Comparison of ENCODE assay signal across 4 worm cellular contexts in genomic region chrX:4890159-4890558, ce11.
TF ChIP-seq lines count a peak whose summit lies in the region.

TSS of gene T07F12.2 (plus strand) at chrX:4890245.

TF ChIP-seq in whole organism, L2 larva, 48 proteins besides CTCF, POLR2A, EP300 and RAD21 (continues in another document):
- TF ChIP-seq unc-55 (GFP tag; optimal IDR thresholded peaks at IDR 0.05; lab: Kevin White, UChicago), result peak; percentile 30
- TF ChIP-seq unc-62 (GFP tag; optimal IDR thresholded peaks at IDR 0.05; lab: Kevin White, UChicago), result no peak
- TF ChIP-seq nhr-11 (tag; optimal IDR thresholded peaks at IDR 0.05; lab: Kevin White, UChicago), result no peak
- TF ChIP-seq mab-5 (tag; optimal IDR thresholded peaks at IDR 0.05; lab: Kevin White, UChicago), result no peak
- no peak for TF ChIP-seq ztf-4 (tag; optimal IDR thresholded peaks at IDR 0.05; lab: Kevin White, UChicago)
- TF ChIP-seq elt-3 (tag; optimal IDR thresholded peaks at IDR 0.05; lab: Kevin White, UChicago), result no peak
- peak; percentile 10 for TF ChIP-seq gmeb-1 (tag; optimal IDR thresholded peaks at IDR 0.05; lab: Kevin White, UChicago)
- no peak for TF ChIP-seq ama-1 (optimal IDR thresholded peaks at IDR 0.05; lab: Kevin White, UChicago)
- no peak for TF ChIP-seq mbf-1 (tag; optimal IDR thresholded peaks at IDR 0.05; lab: Kevin White, UChicago)
- TF ChIP-seq nhr-237 (tag; optimal IDR thresholded peaks at IDR 0.05; lab: Kevin White, UChicago), result no peak
- no peak for TF ChIP-seq peb-1 (tag; optimal IDR thresholded peaks at IDR 0.05; lab: Kevin White, UChicago)
- TF ChIP-seq nhr-12 (tag; optimal IDR thresholded peaks at IDR 0.05; lab: Kevin White, UChicago), result no peak
- no peak for TF ChIP-seq egl-27 (tag; optimal IDR thresholded peaks at IDR 0.05; lab: Kevin White, UChicago)
- no peak for TF ChIP-seq ZK546.5 (tag; optimal IDR thresholded peaks at IDR 0.05; lab: Kevin White, UChicago)
- TF ChIP-seq blmp-1 (tag; optimal IDR thresholded peaks at IDR 0.05; lab: Kevin White, UChicago; ENCODE audit: insufficient read depth), result no peak
- TF ChIP-seq unc-39 (tag; optimal IDR thresholded peaks at IDR 0.05; lab: Kevin White, UChicago), result no peak
- TF ChIP-seq sma-3 (GFP tag; optimal IDR thresholded peaks at IDR 0.05; lab: Kevin White, UChicago), result no peak
- TF ChIP-seq fos-1 (tag; optimal IDR thresholded peaks at IDR 0.05; lab: Kevin White, UChicago), result no peak
- peak in 1 of 2 experiments; percentile 38 for TF ChIP-seq lsy-2 (tag; optimal IDR thresholded peaks at IDR 0.05; lab: Kevin White, UChicago)
- TF ChIP-seq nhr-129 (tag; optimal IDR thresholded peaks at IDR 0.05; lab: Kevin White, UChicago), result peak; percentile 20
- TF ChIP-seq R02D3.7 (tag; optimal IDR thresholded peaks at IDR 0.05; lab: Kevin White, UChicago), result no peak
- no peak for TF ChIP-seq ceh-82 (tag; optimal IDR thresholded peaks at IDR 0.05; lab: Kevin White, UChicago)
- no peak for TF ChIP-seq sem-4 (tag; optimal IDR thresholded peaks at IDR 0.05; lab: Kevin White, UChicago)
- no peak for TF ChIP-seq lin-39 (tag; optimal IDR thresholded peaks at IDR 0.05; lab: Kevin White, UChicago)

TF ChIP-seq in whole organism, L4 larva, 104 proteins besides CTCF, POLR2A, EP300 and RAD21 (continues in another document):
- TF ChIP-seq gei-8 (GFP tag; optimal IDR thresholded peaks at IDR 0.05; lab: Kevin White, UChicago), result no peak
- TF ChIP-seq Y105C5A.15 (GFP tag; IDR thresholded peaks at IDR 0.05; lab: Robert Waterston, UW), result no peak
- TF ChIP-seq hlh-30 (tag; optimal IDR thresholded peaks at IDR 0.05; lab: Kevin White, UChicago; ENCODE audit: insufficient read depth), result peak; percentile 51
- TF ChIP-seq ctbp-1 (GFP tag; IDR thresholded peaks at IDR 0.05; lab: Robert Waterston, UW), result no peak
- TF ChIP-seq ceh-32 (tag; optimal IDR thresholded peaks at IDR 0.05; lab: Kevin White, UChicago; ENCODE audit: poor library complexity), result no peak
- peak; percentile 2 for TF ChIP-seq spr-1 (tag; optimal IDR thresholded peaks at IDR 0.05; lab: Kevin White, UChicago)
- 0 out of 2 replicates have a peak, but pooled peaks have one; percentile 13 for TF ChIP-seq lin-1 (GFP tag; IDR thresholded peaks at IDR 0.05; lab: Robert Waterston, UW)
- peak; percentile 47 for TF ChIP-seq hlh-11 (tag; optimal IDR thresholded peaks at IDR 0.05; lab: Kevin White, UChicago)
- peak in 1 of 2 experiments; percentile 10 for TF ChIP-seq lsy-2 (tag; optimal IDR thresholded peaks at IDR 0.05; lab: Kevin White, UChicago)
- TF ChIP-seq lin-38 (GFP tag; IDR thresholded peaks at IDR 0.05; lab: Robert Waterston, UW), result no peak
- TF ChIP-seq zfp-3 (GFP tag; conservative IDR thresholded peaks at IDR 0.05; lab: Robert Waterston, UW), result no peak
- no peak for TF ChIP-seq ztf-11 (tag; optimal IDR thresholded peaks at IDR 0.05; lab: Kevin White, UChicago)
- 0 out of 2 replicates have a peak, but pooled peaks have one; percentile 25 for TF ChIP-seq dmd-6 (GFP tag; IDR thresholded peaks at IDR 0.05; lab: Robert Waterston, UW)
- peak; percentile 59; the same call in 1 of the 2 replicates for TF ChIP-seq egl-43 (GFP tag; IDR thresholded peaks at IDR 0.05; lab: Robert Waterston, UW)
- peak; percentile 69 for TF ChIP-seq hmg-1.1 (GFP tag; IDR thresholded peaks at IDR 0.05; lab: Robert Waterston, UW)
- peak; percentile 38 for TF ChIP-seq nhr-28 (tag; optimal IDR thresholded peaks at IDR 0.05; lab: Kevin White, UChicago)
- no peak for TF ChIP-seq ZK337.2 (GFP tag; IDR thresholded peaks at IDR 0.05; lab: Robert Waterston, UW)
- TF ChIP-seq egl-27 (tag; optimal IDR thresholded peaks at IDR 0.05; lab: Kevin White, UChicago), result no peak
- TF ChIP-seq mep-1 (tag; optimal IDR thresholded peaks at IDR 0.05; lab: Kevin White, UChicago), result peak; percentile 22
- TF ChIP-seq nhr-41 (GFP tag; IDR thresholded peaks at IDR 0.05; lab: Robert Waterston, UW), result no peak
- no peak for TF ChIP-seq lin-15B (tag; optimal IDR thresholded peaks at IDR 0.05; lab: Kevin White, UChicago)
- no peak for TF ChIP-seq lin-39 (tag; optimal IDR thresholded peaks at IDR 0.05; lab: Kevin White, UChicago)
- TF ChIP-seq dpl-1 (GFP tag; optimal IDR thresholded peaks at IDR 0.05; lab: Kevin White, UChicago), result no peak
- TF ChIP-seq lin-13 (GFP tag; optimal IDR thresholded peaks at IDR 0.05; lab: Kevin White, UChicago), result no peak

TF ChIP-seq in whole organism, late embryonic, 69 proteins besides CTCF, POLR2A, EP300 and RAD21:
- TF ChIP-seq ceh-48 (tag; optimal IDR thresholded peaks at IDR 0.05; lab: Kevin White, UChicago) (peak; percentile 33), unc-3 (GFP tag; conservative IDR thresholded peaks at IDR 0.05; lab: Robert Waterston, UW) (no peak), unc-3 (tag; optimal IDR thresholded peaks at IDR 0.05; lab: Kevin White, UChicago) (peak; percentile 28), unc-42 (tag; optimal IDR thresholded peaks at IDR 0.05; lab: Kevin White, UChicago) (peak; percentile 92), rnt-1 (tag; optimal IDR thresholded peaks at IDR 0.05; lab: Kevin White, UChicago) (peak; percentile 35), ceh-2 (tag; optimal IDR thresholded peaks at IDR 0.05; lab: Kevin White, UChicago) (no peak), sox-4 (tag; optimal IDR thresholded peaks at IDR 0.05; lab: Kevin White, UChicago) (no peak), nhr-11 (tag; optimal IDR thresholded peaks at IDR 0.05; lab: Kevin White, UChicago) (no peak), sdc-2 (tag; optimal IDR thresholded peaks at IDR 0.05; lab: Kevin White, UChicago) (peak; percentile 87), ceh-31 (tag; optimal IDR thresholded peaks at IDR 0.05; lab: Kevin White, UChicago) (peak; percentile 6), ceh-14 (tag; optimal IDR thresholded peaks at IDR 0.05; lab: Kevin White, UChicago) (peak; percentile 42), unc-55 (GFP tag; optimal IDR thresholded peaks at IDR 0.05; lab: Kevin White, UChicago) (no peak)
TF ChIP-seq in whole organism, late embryonic: peak in this region for 7.

TF ChIP-seq in whole organism, mixed stage, embryonic, 35 proteins besides CTCF, POLR2A, EP300 and RAD21:
- TF ChIP-seq ham-2 (GFP tag; optimal IDR thresholded peaks at IDR 0.05; lab: Kevin White, UChicago) (peak; percentile 34), mep-1 (tag; optimal IDR thresholded peaks at IDR 0.05; lab: Kevin White, UChicago) (peak; percentile 41), unc-120 (tag; optimal IDR thresholded peaks at IDR 0.05; lab: Kevin White, UChicago; ENCODE audit: poor library complexity, severe bottlenecking) (peak; percentile 26), lin-13 (tag; optimal IDR thresholded peaks at IDR 0.05; lab: Kevin White, UChicago) (peak; percentile 0), ces-1 (GFP tag; optimal IDR thresholded peaks at IDR 0.05; lab: Kevin White, UChicago) (peak; percentile 91), sem-2 (GFP tag; optimal IDR thresholded peaks at IDR 0.05; lab: Kevin White, UChicago) (no peak), mls-2 (tag; optimal IDR thresholded peaks at IDR 0.05; lab: Kevin White, UChicago) (peak; percentile 27), ztf-11 (tag; optimal IDR thresholded peaks at IDR 0.05; lab: Kevin White, UChicago) (no peak)
TF ChIP-seq in whole organism, mixed stage, embryonic: peak in this region for 6.
